Worm (Caenorhabditis elegans) whole organism, mixed stage, embryonic: Measurements from ENCODE around the gene srg-26.

Source experiments
- M03D4.4 ChIP-seq: sonication (generic microtip); optimal IDR thresholded peaks from 2 replicates; lab custom pipeline; 2017; ENCODE audit warnings: mild to moderate bottlenecking, missing genetic modification characterization, missing compliant biosample characterization
- ceh-39 ChIP-seq: fragments of 150-350 bp; optimal IDR thresholded peaks from 2 replicates; lab custom pipeline; 2014; ENCODE audit warnings: missing biosample characterization, missing genetic modification characterization
- elt-3 ChIP-seq: fragments of 150-350 bp; optimal IDR thresholded peaks from 2 replicates; lab custom pipeline; 2014; ENCODE audit warnings: missing biosample characterization, missing genetic modification characterization
- hlh-1 ChIP-seq: fragments of 150-350 bp; optimal IDR thresholded peaks from 2 replicates; lab custom pipeline; 2014; ENCODE audit warnings: missing biosample characterization, missing genetic modification reagents, missing genetic modification characterization
- lsy-2 ChIP-seq: fragments of 150-350 bp; optimal IDR thresholded peaks from 2 replicates; lab custom pipeline; 2014; ENCODE audit warnings: missing biosample characterization, missing genetic modification characterization
- nhr-12 ChIP-seq: fragments of 150-350 bp; optimal IDR thresholded peaks from 2 replicates; lab custom pipeline; 2014; ENCODE audit warnings: missing biosample characterization, missing genetic modification characterization
- pha-4 ChIP-seq: fragments of 150-350 bp; optimal IDR thresholded peaks from 2 replicates; lab custom pipeline; 2018; ENCODE audit warnings: missing biosample characterization, missing genetic modification reagents, missing genetic modification characterization
- snpc-4 ChIP-seq: fragments of 150-350 bp; optimal IDR thresholded peaks from 2 replicates; lab custom pipeline; 2014; ENCODE audit warnings: missing biosample characterization, missing genetic modification characterization
- unc-39 ChIP-seq: fragments of 150-350 bp; optimal IDR thresholded peaks from 2 replicates; lab custom pipeline; 2014; ENCODE audit warnings: missing biosample characterization, missing genetic modification characterization

DNA sequence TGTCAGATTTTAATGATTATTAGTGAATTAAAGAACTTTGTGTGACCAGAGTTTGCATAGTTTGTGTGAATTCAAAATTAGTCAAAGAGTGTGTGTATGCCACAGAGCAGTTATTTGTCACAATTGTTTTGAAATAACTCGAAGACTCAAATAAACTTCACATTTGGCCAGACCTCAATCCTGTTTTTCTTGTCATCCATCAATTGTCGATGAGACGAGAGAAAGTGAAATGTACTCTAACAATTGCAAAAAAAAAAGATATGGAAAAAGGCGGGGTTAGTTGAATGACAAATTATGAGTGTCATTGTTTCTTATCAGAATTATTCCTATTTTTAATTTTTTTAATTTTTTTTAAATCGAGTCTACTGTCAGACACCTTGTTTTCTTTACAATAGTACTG, 33.8 kb downstream of the srg-26 start, which contains the start of gene T09D3.8:
- TF ChIP-seq pha-4 (tag; lab: Kevin White, UChicago): no peak
- TF ChIP-seq elt-3 (tag; lab: Kevin White, UChicago): no peak
- TF ChIP-seq hlh-1 (tag; lab: Kevin White, UChicago): no peak
- TF ChIP-seq snpc-4 (tag; lab: Kevin White, UChicago): no peak
- no peak for TF ChIP-seq unc-39 (tag; lab: Kevin White, UChicago)
- TF ChIP-seq lsy-2 (tag; lab: Kevin White, UChicago): no peak
- no peak for TF ChIP-seq M03D4.4 (tag; lab: Kevin White, UChicago)
- no peak for TF ChIP-seq ceh-39 (tag; lab: Kevin White, UChicago)
- TF ChIP-seq nhr-12 (tag; lab: Kevin White, UChicago): no peak
